Worm (Caenorhabditis elegans): ENCODE measurements around the gene snf-3.
"Not testable (repeated sequence)": the region's sequence is repeated elsewhere in the genome, so short reads cannot be mapped to it uniquely, and the experiment has no call there.

The snf-3 gene

ce11 chrII:1054724-1055123 lies 37.1 kb upstream of the snf-3 start, which contains the start of gene K02E7.7:
K02E7.7 (plus strand) TSS chrII:1055024.
- TF ChIP-seq eyg-1 (tag; optimal IDR thresholded peaks at IDR 0.05); fkh-10 (GFP tag; optimal IDR thresholded peaks at IDR 0.05); nhr-232 (tag; optimal IDR thresholded peaks at IDR 0.05): not testable (repeated sequence)

ce11 chrII:1056844-1057243 lies 35.0 kb upstream of the snf-3 start:
- TF ChIP-seq sox-2 (GFP tag; IDR thresholded peaks at IDR 0.05) (no peak), ceh-19 (GFP tag; optimal IDR thresholded peaks at IDR 0.05) (no peak), C38D4.7 (GFP tag; optimal IDR thresholded peaks at IDR 0.05) (no peak), elt-2 (tag; optimal IDR thresholded peaks at IDR 0.05) (peak; percentile 94), pha-2 (tag; optimal IDR thresholded peaks at IDR 0.05) (no peak)

ce11 chrII:1060702-1061101 lies 31.1 kb upstream of the snf-3 start, which contains the start of gene btb-10:
btb-10 (minus strand) TSS chrII:1060802.
- TF ChIP-seq ahr-1, syd-9, ceh-31 (tag; optimal IDR thresholded peaks at IDR 0.05): not testable (repeated sequence)

- no peak for TF ChIP-seq ama-1 (optimal IDR thresholded peaks at IDR 0.05)
- no peak for TF ChIP-seq sox-4 (tag; optimal IDR thresholded peaks at IDR 0.05)
- no peak for TF ChIP-seq elt-2 (tag; optimal IDR thresholded peaks at IDR 0.05)
- no peak for TF ChIP-seq dmd-4 (tag; optimal IDR thresholded peaks at IDR 0.05; ENCODE audit: borderline replicate concordance)
- TF ChIP-seq sdc-2 (tag; optimal IDR thresholded peaks at IDR 0.05), result no peak
- no peak for TF ChIP-seq lin-11 (tag; optimal IDR thresholded peaks at IDR 0.05)
- no peak for TF ChIP-seq hlh-30 (tag; optimal IDR thresholded peaks at IDR 0.05; ENCODE audit: insufficient read depth)
- TF ChIP-seq ceh-30 (tag; optimal IDR thresholded peaks at IDR 0.05), result no peak
- no peak for TF ChIP-seq elt-4 (tag; optimal IDR thresholded peaks at IDR 0.05)
- TF ChIP-seq K02D7.2 (tag; optimal IDR thresholded peaks at IDR 0.05), result no peak
- TF ChIP-seq hlh-13 (GFP tag; optimal IDR thresholded peaks at IDR 0.05), result no peak
- TF ChIP-seq hlh-8 (tag; optimal IDR thresholded peaks at IDR 0.05), result no peak
- TF ChIP-seq fax-1 (tag; optimal IDR thresholded peaks at IDR 0.05), result no peak
Measured at ce11 chrII:1063926-1064325, 27.9 kb upstream of the snf-3 start.

- TF ChIP-seq ceh-45 (GFP tag; IDR thresholded peaks at IDR 0.05) (no peak), ceh-30 (tag; optimal IDR thresholded peaks at IDR 0.05) (no peak), ceh-18 (tag; optimal IDR thresholded peaks at IDR 0.05) (no peak), syd-9 (tag; optimal IDR thresholded peaks at IDR 0.05) (no peak), nhr-232 (tag; optimal IDR thresholded peaks at IDR 0.05) (no peak), pax-1 (tag; optimal IDR thresholded peaks at IDR 0.05) (no peak), ref-2 (tag; optimal IDR thresholded peaks at IDR 0.05) (no peak), pag-3 (tag; optimal IDR thresholded peaks at IDR 0.05; ENCODE audit: borderline replicate concordance) (no peak)
Measured at ce11 chrII:1066907-1067306, 24.9 kb upstream of the snf-3 start, which contains the start of gene K02E7.10. K02E7.10 (minus strand) TSS chrII:1067007.

- TF ChIP-seq Y22D7AL.16 (tag; optimal IDR thresholded peaks at IDR 0.05) (no peak), ceh-14 (tag; optimal IDR thresholded peaks at IDR 0.05) (no peak), unc-55 (GFP tag; optimal IDR thresholded peaks at IDR 0.05) (no peak), zip-5 (tag; optimal IDR thresholded peaks at IDR 0.05) (no peak), eyg-1 (tag; optimal IDR thresholded peaks at IDR 0.05) (no peak), ztf-16 (tag; optimal IDR thresholded peaks at IDR 0.05) (no peak), odd-2 (tag; optimal IDR thresholded peaks at IDR 0.05) (no peak), ref-2 (tag; optimal IDR thresholded peaks at IDR 0.05) (no peak), K09A11.1 (tag; optimal IDR thresholded peaks at IDR 0.05; ENCODE audit: insufficient read depth) (no peak), nhr-11 (tag; optimal IDR thresholded peaks at IDR 0.05) (no peak), madf-2 (tag; optimal IDR thresholded peaks at IDR 0.05) (no peak), ceh-45 (GFP tag; IDR thresholded peaks at IDR 0.05) (no peak), fkh-10 (GFP tag; optimal IDR thresholded peaks at IDR 0.05) (no peak), ceh-24 (tag; optimal IDR thresholded peaks at IDR 0.05) (no peak)
Measured at ce11 chrII:1070875-1071274, 20.9 kb upstream of the snf-3 start, which contains the start of gene K02E7.12. K02E7.12 (plus strand) TSS chrII:1071175.
